Fruit fly (Drosophila melanogaster) whole organism, embryonic: Measurements from ENCODE around the gene CG42682.

Experiments used
- BtbVII ChIP-seq: fragments of 200-800 bp; sonication (Bioruptor generic); optimal IDR thresholded peaks from 3 replicates; lab custom pipeline; 2017; ENCODE audit warnings: missing biosample characterization, mild to moderate bottlenecking, missing genetic modification characterization
- CG17359 ChIP-seq: fragments of 200-800 bp; sonication (Bioruptor generic); optimal IDR thresholded peaks from 3 replicates; lab custom pipeline; 2018; ENCODE audit warnings: missing biosample characterization, mild to moderate bottlenecking, missing genetic modification characterization, moderate library complexity
- CG1792 ChIP-seq: fragments of 200-800 bp; sonication (Bioruptor generic); optimal IDR thresholded peaks from 2 replicates; lab custom pipeline; 2016; ENCODE audit warnings: missing biosample characterization, missing genetic modification characterization
- Spps ChIP-seq: fragments of 200-800 bp; sonication (Bioruptor generic); optimal IDR thresholded peaks from 2 replicates; lab custom pipeline; 2018; ENCODE audit warnings: missing biosample characterization, mild to moderate bottlenecking, missing genetic modification characterization
- ac ChIP-seq: fragments of 200-800 bp; sonication (Bioruptor generic); optimal IDR thresholded peaks from 3 replicates; lab custom pipeline; 2017; ENCODE audit warnings: missing biosample characterization, mild to moderate bottlenecking, missing genetic modification characterization
- zen2 ChIP-seq: fragments of 200-800 bp; sonication (Bioruptor generic); IDR thresholded peaks from 3 replicates; pipeline ENCODE4 v1.3.6; 2022; ENCODE audit warnings: missing biosample characterization, missing genetic modification characterization; ENCODE audit not compliant: partially characterized antibody

dm6 chr2L:14797554-14797953, 44.6 kb upstream of the CG42682 start:
- no peak for TF ChIP-seq CG1792 (GFP tag; lab: Kevin White, UChicago)
- TF ChIP-seq CG17359: no peak
- no peak for TF ChIP-seq zen2 (GFP tag; lab: Robert Waterston, UW)
- no peak for TF ChIP-seq Spps
- no peak for TF ChIP-seq ac
- TF ChIP-seq BtbVII (GFP tag; lab: Kevin White, UChicago): no peak
